Worm (Caenorhabditis elegans) whole organism, late embryonic: Measurements from ENCODE around the gene nekl-4.
A peak's percentile ranks its signal among the peaks of the same experiment; 100 is the strongest.

Source experiments
- C38D4.7 ChIP-seq: fragments of 200-800 bp; sonication (Bioruptor generic); optimal IDR thresholded peaks from 2 replicates; lab custom pipeline; 2018; ENCODE audit warnings: mild to moderate bottlenecking, missing genetic modification characterization, moderate library complexity, missing compliant biosample characterization
- F13H6.1 ChIP-seq: sonication (generic microtip); optimal IDR thresholded peaks from 2 replicates; lab custom pipeline; 2016; ENCODE audit warnings: missing genetic modification characterization, missing compliant biosample characterization
- T23F11.4 ChIP-seq: fragments of 200-800 bp; sonication (Bioruptor generic); optimal IDR thresholded peaks from 2 replicates; lab custom pipeline; 2018; ENCODE audit warnings: mild to moderate bottlenecking, missing genetic modification characterization, missing compliant biosample characterization
- ahr-1 ChIP-seq: sonication (generic microtip); optimal IDR thresholded peaks from 2 replicates; lab custom pipeline; 2016; ENCODE audit warnings: missing genetic modification characterization, missing compliant biosample characterization
- ceh-18 ChIP-seq: sonication (generic microtip); optimal IDR thresholded peaks from 2 replicates; lab custom pipeline; 2016; ENCODE audit warnings: missing genetic modification characterization, missing compliant biosample characterization
- ceh-19 ChIP-seq: fragments of 200-800 bp; sonication (Bioruptor generic); optimal IDR thresholded peaks from 2 replicates; lab custom pipeline; 2018; ENCODE audit warnings: mild to moderate bottlenecking, missing genetic modification characterization, missing compliant biosample characterization
- ceh-31 ChIP-seq: sonication (generic microtip); optimal IDR thresholded peaks from 2 replicates; lab custom pipeline; 2016; ENCODE audit warnings: missing genetic modification characterization, missing compliant biosample characterization
- ceh-34 ChIP-seq: sonication (generic microtip); optimal IDR thresholded peaks from 2 replicates; lab custom pipeline; 2016; ENCODE audit warnings: mild to moderate bottlenecking, missing genetic modification characterization, missing compliant biosample characterization
- ceh-45 ChIP-seq: fragments of 200-800 bp; sonication (Bioruptor generic); IDR thresholded peaks from 2 replicates; pipeline ENCODE4 v1.3.6; 2022; ENCODE audit warnings: missing genetic modification reagents, missing genetic modification characterization, missing compliant biosample characterization
- ceh-48 ChIP-seq: sonication (generic microtip); optimal IDR thresholded peaks from 2 replicates; lab custom pipeline; 2016; ENCODE audit warnings: missing genetic modification characterization, inconsistent platforms, missing compliant biosample characterization
- ceh-9 ChIP-seq: sonication (generic microtip); optimal IDR thresholded peaks from 2 replicates; lab custom pipeline; 2016; ENCODE audit warnings: mild to moderate bottlenecking, missing genetic modification characterization, inconsistent platforms, missing compliant biosample characterization
- che-1 ChIP-seq: sonication (generic microtip); optimal IDR thresholded peaks from 2 replicates; lab custom pipeline; 2016; ENCODE audit warnings: mild to moderate bottlenecking, missing genetic modification characterization, missing compliant biosample characterization
- dmd-4 ChIP-seq: sonication (generic microtip); optimal IDR thresholded peaks from 2 replicates; lab custom pipeline; 2016; ENCODE audit warnings: borderline replicate concordance, missing genetic modification characterization, missing compliant biosample characterization
- elt-2 ChIP-seq: sonication (generic microtip); optimal IDR thresholded peaks from 2 replicates; lab custom pipeline; 2016; ENCODE audit warnings: missing genetic modification reagents, missing genetic modification characterization, missing compliant biosample characterization
- eyg-1 ChIP-seq: sonication (generic microtip); optimal IDR thresholded peaks from 2 replicates; lab custom pipeline; 2016; ENCODE audit warnings: missing genotype, missing genetic modification characterization, missing compliant biosample characterization
- gmeb-2 ChIP-seq: sonication (generic microtip); optimal IDR thresholded peaks from 2 replicates; lab custom pipeline; 2016; ENCODE audit warnings: missing genetic modification characterization, inconsistent platforms, missing compliant biosample characterization
- hlh-30 ChIP-seq: sonication (generic microtip); optimal IDR thresholded peaks from 2 replicates; lab custom pipeline; 2017; ENCODE audit warnings: antibody characterized with exemption, missing genetic modification characterization, missing compliant biosample characterization; ENCODE audit not compliant: insufficient read depth
- hlh-6 ChIP-seq: sonication (generic microtip); optimal IDR thresholded peaks from 2 replicates; lab custom pipeline; 2016; ENCODE audit warnings: missing genotype, missing genetic modification characterization, missing compliant biosample characterization
- madf-2 ChIP-seq: sonication (generic microtip); optimal IDR thresholded peaks from 2 replicates; lab custom pipeline; 2017; ENCODE audit warnings: missing genetic modification characterization, missing compliant biosample characterization
- nhr-11 ChIP-seq: fragments of 150-350 bp; optimal IDR thresholded peaks from 2 replicates; lab custom pipeline; 2014; ENCODE audit warnings: missing biosample characterization, missing genetic modification characterization
- nhr-232 ChIP-seq: sonication (generic microtip); optimal IDR thresholded peaks from 2 replicates; lab custom pipeline; 2016; ENCODE audit warnings: missing genetic modification characterization, missing compliant biosample characterization
- npax-4 ChIP-seq: sonication (generic microtip); optimal IDR thresholded peaks from 2 replicates; lab custom pipeline; 2016; ENCODE audit warnings: missing genetic modification characterization, missing compliant biosample characterization
- pat-9 ChIP-seq: fragments of 200-800 bp; sonication (Bioruptor generic); optimal IDR thresholded peaks from 2 replicates; lab custom pipeline; 2018; ENCODE audit warnings: mild to moderate bottlenecking, missing genetic modification characterization, moderate library complexity, missing compliant biosample characterization
- pax-1 ChIP-seq: fragments of 150-350 bp; optimal IDR thresholded peaks from 2 replicates; lab custom pipeline; 2014; ENCODE audit warnings: missing biosample characterization, missing genetic modification characterization
- pha-4 ChIP-seq: fragments of 150-350 bp; optimal IDR thresholded peaks from 2 replicates; lab custom pipeline; 2018; ENCODE audit warnings: missing biosample characterization, missing genetic modification reagents, missing genetic modification characterization
- pros-1 ChIP-seq: fragments of 150-350 bp; optimal IDR thresholded peaks from 2 replicates; lab custom pipeline; 2014; ENCODE audit warnings: missing biosample characterization, missing genetic modification reagents, missing genetic modification characterization
- rnt-1 ChIP-seq: sonication (generic microtip); optimal IDR thresholded peaks from 2 replicates; lab custom pipeline; 2016; ENCODE audit warnings: missing genetic modification characterization, missing compliant biosample characterization
- syd-9 ChIP-seq: sonication (generic microtip); optimal IDR thresholded peaks from 2 replicates; lab custom pipeline; 2016; ENCODE audit warnings: mild to moderate bottlenecking, missing genetic modification characterization, moderate library complexity, missing compliant biosample characterization
- tbx-2 ChIP-seq: sonication (generic microtip); optimal IDR thresholded peaks from 2 replicates; lab custom pipeline; 2016; ENCODE audit warnings: missing genetic modification characterization, missing compliant biosample characterization
- tbx-7 ChIP-seq: sonication (generic microtip); optimal IDR thresholded peaks from 2 replicates; lab custom pipeline; 2016; ENCODE audit warnings: missing genotype, missing genetic modification characterization, missing compliant biosample characterization
- unc-3 ChIP-seq, 2 experiments: fragments of 200-800 bp in 1 of 2; sonication (Bioruptor generic) in 1 of 2; sonication (generic microtip) in 1 of 2; conservative IDR thresholded peaks in 1 of 2; optimal IDR thresholded peaks in 1 of 2; 2 replicates each; pipeline versions ENCODE4 v1.3.6 to Lab custom; 2016 to 2022; ENCODE audit warnings: missing compliant biosample characterization in 2 of 2, missing genetic modification characterization in 2 of 2, missing genetic modification reagents in 1 of 2
- unc-55 ChIP-seq: sonication (generic microtip); optimal IDR thresholded peaks from 2 replicates; lab custom pipeline; 2017; ENCODE audit warnings: missing biosample characterization, missing genetic modification reagents, missing genetic modification characterization
- unc-86 ChIP-seq: sonication (generic microtip); optimal IDR thresholded peaks from 2 replicates; lab custom pipeline; 2016; ENCODE audit warnings: missing genetic modification characterization, missing compliant biosample characterization

Gene nekl-4

ce11 chrIII:5553098-5553497, 35.8 kb upstream of the nekl-4 start:
- TF ChIP-seq eyg-1 (no peak), ahr-1 (tag; lab: Kevin White, UChicago) (no peak), elt-2 (tag; lab: Kevin White, UChicago) (peak; percentile 54), hlh-30 (tag; lab: Kevin White, UChicago) (peak; percentile 20), gmeb-2 (tag; lab: Kevin White, UChicago) (no peak)

- TF ChIP-seq hlh-6 (tag; lab: Kevin White, UChicago) (no peak), pat-9 (tag; lab: Kevin White, UChicago) (no peak), elt-2 (tag; lab: Kevin White, UChicago) (no peak), ceh-34 (tag; lab: Kevin White, UChicago) (no peak), hlh-30 (tag; lab: Kevin White, UChicago) (peak; percentile 31), nhr-11 (tag; lab: Kevin White, UChicago) (no peak), F13H6.1 (tag; lab: Kevin White, UChicago) (no peak), rnt-1 (tag; lab: Kevin White, UChicago) (no peak), unc-55 (GFP tag; lab: Kevin White, UChicago) (peak; percentile 7), ceh-18 (peak; percentile 56)
- TF ChIP-seq, all 69 proteins: peak for 3
Observed at ce11 chrIII:5552072-5552667, 34.8 kb upstream of the nekl-4 start, which contains the start of gene F09F7.6. F09F7.6 (minus strand) TSS chrIII:5552135.

- TF ChIP-seq tbx-7 (tag; lab: Kevin White, UChicago): no peak
- TF ChIP-seq ceh-48 (tag; lab: Kevin White, UChicago): no peak
- no peak for TF ChIP-seq tbx-2 (tag; lab: Kevin White, UChicago)
- no peak for TF ChIP-seq ceh-31 (tag; lab: Kevin White, UChicago)
- no peak for TF ChIP-seq nhr-232 (tag; lab: Kevin White, UChicago)
- no peak for TF ChIP-seq che-1 (tag; lab: Kevin White, UChicago)
- TF ChIP-seq elt-2 (tag; lab: Kevin White, UChicago): no peak
- TF ChIP-seq madf-2 (tag; lab: Kevin White, UChicago): no peak
- TF ChIP-seq unc-3 (GFP tag; conservative IDR thresholded peaks at IDR 0.05; lab: Robert Waterston, UW): no peak
- no peak for TF ChIP-seq unc-3 (tag; optimal IDR thresholded peaks at IDR 0.05; lab: Kevin White, UChicago)
- TF ChIP-seq T23F11.4: no peak
- no peak for TF ChIP-seq ahr-1 (tag; lab: Kevin White, UChicago)
- no peak for TF ChIP-seq ceh-19
- TF ChIP-seq npax-4 (tag; lab: Kevin White, UChicago): no peak
- TF ChIP-seq pax-1 (tag; lab: Kevin White, UChicago): no peak
- no peak for TF ChIP-seq C38D4.7 (GFP tag; lab: Kevin White, UChicago)
- no peak for TF ChIP-seq pros-1 (tag; lab: Kevin White, UChicago)
Observed at ce11 chrIII:5550844-5551243, 33.5 kb upstream of the nekl-4 start.

ce11 chrIII:5550193-5550592, 32.9 kb upstream of the nekl-4 start:
- TF ChIP-seq syd-9 (tag; lab: Kevin White, UChicago) (no peak), unc-55 (GFP tag; lab: Kevin White, UChicago) (no peak), dmd-4 (tag; lab: Kevin White, UChicago) (no peak), pha-4 (no peak), ahr-1 (tag; lab: Kevin White, UChicago) (no peak), ceh-18 (no peak), unc-86 (tag; lab: Kevin White, UChicago) (no peak), npax-4 (tag; lab: Kevin White, UChicago) (no peak), ceh-45 (no peak), tbx-7 (tag; lab: Kevin White, UChicago) (no peak), ceh-9 (tag; lab: Kevin White, UChicago) (no peak)
